Fruit fly (Drosophila melanogaster) whole organism, embryonic: ENCODE data around the gene CG5861.

Experiments
- Antp ChIP-seq: fragments of 200-800 bp; sonication (Bioruptor generic); optimal IDR thresholded peaks from 3 replicates; lab custom pipeline; 2016; ENCODE audit warnings: missing biosample characterization, missing genetic modification characterization
- Atf3 ChIP-seq: fragments of 200-800 bp; sonication (Bioruptor generic); optimal IDR thresholded peaks from 3 replicates; lab custom pipeline; 2016; ENCODE audit warnings: missing biosample characterization, missing genetic modification characterization
- BEAF-32 ChIP-seq: fragments of 200-800 bp; sonication (Bioruptor generic); optimal IDR thresholded peaks from 3 replicates; lab custom pipeline; 2017; ENCODE audit warnings: missing biosample characterization, missing genetic modification characterization, mild to moderate bottlenecking, moderate library complexity, missing genetic modification reagents
- CG10431 ChIP-seq: fragments of 200-800 bp; sonication (Bioruptor generic); optimal IDR thresholded peaks from 3 replicates; lab custom pipeline; 2018; ENCODE audit warnings: missing biosample characterization, mild to moderate bottlenecking, missing genetic modification characterization
- CG10543 ChIP-seq: fragments of 200-800 bp; sonication (Bioruptor generic); optimal IDR thresholded peaks from 3 replicates; lab custom pipeline; 2017; ENCODE audit warnings: missing biosample characterization, mild to moderate bottlenecking, missing genetic modification characterization, moderate library complexity
- CG10654 ChIP-seq: fragments of 200-800 bp; sonication (Bioruptor generic); optimal IDR thresholded peaks from 2 replicates; lab custom pipeline; 2016; ENCODE audit warnings: missing biosample characterization, missing genetic modification characterization
- CG13287 ChIP-seq: fragments of 200-800 bp; sonication (Bioruptor generic); IDR thresholded peaks from 2 replicates; pipeline ENCODE4 v1.3.6; 2022; ENCODE audit warnings: missing biosample characterization, missing genetic modification characterization; ENCODE audit not compliant: partially characterized antibody
- CG14050 ChIP-seq: fragments of 200-800 bp; sonication (Bioruptor generic); IDR thresholded peaks from 3 replicates; pipeline ENCODE4 v1.3.6; 2022; ENCODE audit warnings: missing biosample characterization, missing genetic modification characterization
- CG14441 ChIP-seq: fragments of 200-800 bp; sonication (Bioruptor generic); IDR thresholded peaks from 2 replicates; pipeline ENCODE4 v1.3.6; 2022; ENCODE audit warnings: missing biosample characterization, missing genetic modification characterization
- CG14667 ChIP-seq: fragments of 200-800 bp; sonication (Bioruptor generic); IDR thresholded peaks from 2 replicates; pipeline ENCODE4 v1.3.6; 2022; ENCODE audit warnings: missing biosample characterization, missing genetic modification characterization
- CG16813 ChIP-seq: fragments of 200-800 bp; sonication (Bioruptor generic); IDR thresholded peaks from 3 replicates; pipeline ENCODE4 v1.3.6; 2022; ENCODE audit warnings: missing biosample characterization, missing genetic modification characterization; ENCODE audit not compliant: partially characterized antibody
- CG2116 ChIP-seq: fragments of 200-800 bp; sonication (Bioruptor generic); optimal IDR thresholded peaks from 3 replicates; lab custom pipeline; 2018; ENCODE audit warnings: missing biosample characterization, mild to moderate bottlenecking, missing genetic modification characterization
- CG30403 ChIP-seq: fragments of 200-800 bp; sonication (Bioruptor generic); optimal IDR thresholded peaks from 3 replicates; lab custom pipeline; 2016; ENCODE audit warnings: missing biosample characterization, missing genetic modification characterization
- CG34224 ChIP-seq: fragments of 200-800 bp; sonication (Bioruptor generic); IDR thresholded peaks from 3 replicates; pipeline ENCODE4 v1.3.6; 2022; ENCODE audit warnings: missing biosample characterization, missing genetic modification characterization; ENCODE audit not compliant: partially characterized antibody
- CG3838 ChIP-seq: fragments of 200-800 bp; sonication (Bioruptor generic); optimal IDR thresholded peaks from 3 replicates; lab custom pipeline; 2016; ENCODE audit warnings: missing biosample characterization, missing genetic modification characterization
- CG42726 ChIP-seq: fragments of 200-800 bp; sonication (Bioruptor generic); IDR thresholded peaks from 2 replicates; pipeline ENCODE4 v1.3.6; 2022; ENCODE audit warnings: missing biosample characterization, missing genetic modification characterization; ENCODE audit not compliant: partially characterized antibody
- CG4424 ChIP-seq: fragments of 200-800 bp; sonication (Bioruptor generic); optimal IDR thresholded peaks from 3 replicates; lab custom pipeline; 2016; ENCODE audit warnings: missing biosample characterization, missing genetic modification characterization
- CG5180 ChIP-seq: fragments of 200-800 bp; sonication (Bioruptor generic); optimal IDR thresholded peaks from 3 replicates; lab custom pipeline; 2017; ENCODE audit warnings: missing biosample characterization, missing genetic modification characterization, mild to moderate bottlenecking, moderate library complexity, missing genetic modification reagents
- CG7372 ChIP-seq: fragments of 200-800 bp; sonication (Bioruptor generic); IDR thresholded peaks from 2 replicates; pipeline ENCODE4 v1.3.6; 2022; ENCODE audit warnings: missing biosample characterization, missing genetic modification characterization
- CG7745 ChIP-seq: fragments of 200-800 bp; sonication (Bioruptor generic); optimal IDR thresholded peaks from 2 replicates; lab custom pipeline; 2018; ENCODE audit warnings: missing biosample characterization, mild to moderate bottlenecking, missing genetic modification characterization, moderate library complexity
- CG7987 ChIP-seq: fragments of 200-800 bp; sonication (Bioruptor generic); optimal IDR thresholded peaks from 2 replicates; lab custom pipeline; 2018; ENCODE audit warnings: missing biosample characterization, mild to moderate bottlenecking, missing genetic modification characterization, moderate library complexity
- CG8290 ChIP-seq, 3 experiments: fragments of 200-800 bp; sonication (Bioruptor generic); optimal IDR thresholded peaks; 2 replicates each; lab custom pipeline; 2016 to 2019; ENCODE audit warnings: missing biosample characterization in 3 of 3, missing genetic modification characterization in 3 of 3, mild to moderate bottlenecking in 2 of 3, moderate library complexity in 1 of 3
- CG8388 ChIP-seq: fragments of 200-800 bp; sonication (Bioruptor generic); optimal IDR thresholded peaks from 2 replicates; lab custom pipeline; 2019; ENCODE audit warnings: missing biosample characterization, mild to moderate bottlenecking, missing genetic modification characterization, moderate library complexity
- CoRest ChIP-seq: fragments of 200-800 bp; sonication (Bioruptor generic); optimal IDR thresholded peaks from 3 replicates; lab custom pipeline; 2018; ENCODE audit warnings: missing biosample characterization, mild to moderate bottlenecking, missing genetic modification characterization, moderate library complexity
- CrebB ChIP-seq: fragments of 200-800 bp; sonication (Bioruptor generic); optimal IDR thresholded peaks from 3 replicates; lab custom pipeline; 2018; ENCODE audit warnings: missing biosample characterization, mild to moderate bottlenecking, missing genetic modification characterization
- Dfd ChIP-seq, 2 experiments: fragments of >200 bp; optimal IDR thresholded peaks; 2 replicates each; lab custom pipeline; 2017; ENCODE audit warnings: missing biosample characterization in 2 of 2, missing genetic modification characterization in 2 of 2
- Dref ChIP-seq: fragments of 200-800 bp; sonication (Bioruptor generic); IDR thresholded peaks from 2 replicates; pipeline ENCODE4 v1.3.6; 2022; ENCODE audit warnings: missing biosample characterization, missing genetic modification characterization
- E2f1 ChIP-seq: fragments of 200-800 bp; sonication (Bioruptor generic); IDR thresholded peaks from 2 replicates; pipeline ENCODE4 v1.3.6; 2022; ENCODE audit warnings: missing biosample characterization, missing genetic modification characterization
- Hmr ChIP-seq: fragments of 200-800 bp; sonication (Bioruptor generic); optimal IDR thresholded peaks from 3 replicates; lab custom pipeline; 2017; ENCODE audit warnings: mild to moderate bottlenecking, missing biosample characterization, missing genetic modification reagents, missing genetic modification characterization
- MBD-R2 ChIP-seq: fragments of 200-800 bp; sonication (Bioruptor generic); IDR thresholded peaks from 2 replicates; pipeline ENCODE4 v1.3.6; 2022; ENCODE audit warnings: missing biosample characterization, missing genetic modification characterization
- Max ChIP-seq: fragments of 200-800 bp; sonication (Bioruptor generic); optimal IDR thresholded peaks from 2 replicates; lab custom pipeline; 2016; ENCODE audit warnings: missing biosample characterization, mild to moderate bottlenecking, missing genetic modification characterization
- Nf-YC ChIP-seq: fragments of 200-800 bp; optimal IDR thresholded peaks from 3 replicates; lab custom pipeline; 2019; ENCODE audit warnings: missing biosample characterization, mild to moderate bottlenecking, missing genetic modification characterization, moderate library complexity
- Pdp1 ChIP-seq, 2 experiments: fragments of 200-800 bp; sonication (Bioruptor generic); optimal IDR thresholded peaks; 3 replicates each; lab custom pipeline; 2016; ENCODE audit warnings: missing biosample characterization in 2 of 2, missing genetic modification characterization in 2 of 2, mild to moderate bottlenecking in 1 of 2, moderate library complexity in 1 of 2
- Six4 ChIP-seq: fragments of 200-800 bp; sonication (Bioruptor generic); optimal IDR thresholded peaks from 2 replicates; lab custom pipeline; 2016; ENCODE audit warnings: missing biosample characterization, missing genetic modification characterization
- disco-r ChIP-seq: fragments of 200-800 bp; sonication (Bioruptor generic); optimal IDR thresholded peaks from 2 replicates; lab custom pipeline; 2016; ENCODE audit warnings: missing biosample characterization, missing genetic modification characterization
- gcm ChIP-seq: fragments of 200-800 bp; sonication (Bioruptor generic); optimal IDR thresholded peaks from 2 replicates; lab custom pipeline; 2019; ENCODE audit warnings: missing biosample characterization, mild to moderate bottlenecking, missing genetic modification characterization, moderate library complexity
- gcm2 ChIP-seq: fragments of 200-800 bp; sonication (Bioruptor generic); optimal IDR thresholded peaks from 2 replicates; lab custom pipeline; 2016; ENCODE audit warnings: missing biosample characterization, missing genetic modification characterization
- hkb ChIP-seq, 2 experiments: fragments of 200-800 bp in 1 of 2; fragments of >200 bp in 1 of 2; sonication (Bioruptor generic) in 1 of 2; IDR thresholded peaks in 1 of 2; optimal IDR thresholded peaks in 1 of 2; 2 replicates each; pipeline versions ENCODE4 v1.3.6 to Lab custom; 2017 to 2022; ENCODE audit warnings: missing biosample characterization in 1 of 2, missing genetic modification characterization in 1 of 2
- knrl ChIP-seq: fragments of 200-800 bp; sonication (Bioruptor generic); IDR thresholded peaks from 3 replicates; pipeline ENCODE4 v1.3.6; 2022; ENCODE audit warnings: missing biosample characterization, missing genetic modification characterization; ENCODE audit not compliant: partially characterized antibody
- maf-S ChIP-seq: fragments of 200-800 bp; sonication (Bioruptor generic); optimal IDR thresholded peaks from 2 replicates; lab custom pipeline; 2016; ENCODE audit warnings: missing biosample characterization, missing genetic modification characterization
- oc ChIP-seq: fragments of 200-800 bp; sonication (Bioruptor generic); optimal IDR thresholded peaks from 2 replicates; lab custom pipeline; 2018; ENCODE audit warnings: missing biosample characterization, mild to moderate bottlenecking, missing genetic modification characterization, moderate library complexity
- pb ChIP-seq: fragments of 200-800 bp; sonication (Bioruptor generic); optimal IDR thresholded peaks from 3 replicates; lab custom pipeline; 2016; ENCODE audit warnings: missing biosample characterization, missing genetic modification characterization
- pita ChIP-seq: fragments of 200-800 bp; sonication (Bioruptor generic); optimal IDR thresholded peaks from 2 replicates; lab custom pipeline; 2017; ENCODE audit warnings: missing biosample characterization, mild to moderate bottlenecking, missing genetic modification characterization
- sens-2 ChIP-seq: fragments of 200-800 bp; sonication (Bioruptor generic); IDR thresholded peaks from 2 replicates; pipeline ENCODE4 v1.3.6; 2022; ENCODE audit warnings: missing biosample characterization, missing genetic modification characterization
- shn ChIP-seq: fragments of 200-800 bp; sonication (Bioruptor generic); optimal IDR thresholded peaks from 3 replicates; lab custom pipeline; 2016; ENCODE audit warnings: missing biosample characterization, missing genetic modification characterization
- tup ChIP-seq: fragments of 200-800 bp; sonication (Bioruptor generic); optimal IDR thresholded peaks from 2 replicates; lab custom pipeline; 2016; ENCODE audit warnings: missing biosample characterization, mild to moderate bottlenecking, missing genetic modification characterization, moderate library complexity
- unpg ChIP-seq: fragments of 200-800 bp; sonication (Bioruptor generic); optimal IDR thresholded peaks from 3 replicates; lab custom pipeline; 2018; ENCODE audit warnings: missing biosample characterization, mild to moderate bottlenecking, missing genetic modification characterization, moderate library complexity

CG5861 gene

dm6 chr2L:16307026-16307703 lies at the start of gene CG5861, which contains the start of gene Syx5 (continued):
- TF ChIP-seq CG13287 (GFP tag; lab: Robert Waterston, UW) (peak; percentile 96), CG42726 (GFP tag; lab: Robert Waterston, UW) (peak; percentile 69; the same call in 1 of the 2 replicates), MBD-R2 (GFP tag; lab: Robert Waterston, UW) (peak; percentile 87), CG2116 (GFP tag; lab: Kevin White, UChicago) (peak; percentile 99), CG3838 (GFP tag; lab: Kevin White, UChicago) (no peak), sens-2 (GFP tag; lab: Robert Waterston, UW) (no peak), CoRest (peak; percentile 72), hkb (optimal IDR thresholded peaks at IDR 0.05; lab: Kevin White, UChicago) (no peak), hkb (GFP tag; IDR thresholded peaks at IDR 0.05; lab: Robert Waterston, UW) (peak; percentile 66), CG34224 (peak; percentile 92), CG16813 (GFP tag; lab: Robert Waterston, UW) (peak; percentile 87), maf-S (GFP tag; lab: Kevin White, UChicago) (no peak), CG8290 (GFP tag; optimal IDR thresholded peaks at IDR 0.05; lab: Kevin White, UChicago) (peak; percentile 21), CG8290 (tag; optimal IDR thresholded peaks at IDR 0.05; lab: Kevin White, UChicago) (no peak), Antp (no peak), Nf-YC (peak; percentile 75), CrebB (tag; lab: Kevin White, UChicago) (peak; percentile 50), Max (peak; percentile 45), CG14050 (peak; percentile 17; the same call in 1 of the 3 replicates), tup (peak; percentile 37), Hmr (no peak), BEAF-32 (peak; percentile 86), CG10654 (GFP tag; lab: Kevin White, UChicago) (peak; percentile 44), unpg (peak; percentile 64), CG14667 (GFP tag; lab: Robert Waterston, UW) (no peak), Pdp1 (GFP tag; optimal IDR thresholded peaks at IDR 0.05; lab: Kevin White, UChicago) (peak in 1 of 2 experiments; percentile 42), CG4424 (GFP tag; lab: Kevin White, UChicago) (peak; percentile 53), Atf3 (GFP tag; lab: Kevin White, UChicago) (no peak), CG14441 (peak; percentile 58; the same call in 1 of the 2 replicates), Six4 (GFP tag; lab: Kevin White, UChicago) (peak; percentile 24), CG8388 (peak; percentile 47), Dref (GFP tag; lab: Robert Waterston, UW) (peak; percentile 75), pb (GFP tag; lab: Kevin White, UChicago) (no peak), CG7987 (peak; percentile 17), pita (GFP tag; lab: Kevin White, UChicago) (no peak), CG5180 (no peak), CG7372 (GFP tag; lab: Robert Waterston, UW) (0 out of 2 replicates have a peak, but pooled peaks have one; percentile 30), CG30403 (GFP tag; lab: Kevin White, UChicago) (peak; percentile 67), gcm2 (GFP tag; lab: Kevin White, UChicago) (no peak), gcm (peak; percentile 68), shn (no peak), CG10431 (no peak), disco-r (GFP tag; lab: Kevin White, UChicago) (no peak), CG7745 (tag; lab: Kevin White, UChicago) (peak; percentile 80), Dfd (GFP tag; optimal IDR thresholded peaks at IDR 0.05; lab: Kevin White, UChicago) (no peak), CG10543 (GFP tag; lab: Kevin White, UChicago) (peak; percentile 75), E2f1 (no peak), oc (tag; lab: Kevin White, UChicago) (no peak), knrl (peak; percentile 88)
